Fruit fly (Drosophila melanogaster) whole organism, embryonic: ENCODE measurements around the gene CG44355.

ENCODE experiments used
- ATbp ChIP-seq: fragments of 200-800 bp; sonication (Bioruptor generic); optimal IDR thresholded peaks from 2 replicates; lab custom pipeline; 2017; ENCODE audit warnings: missing biosample characterization, mild to moderate bottlenecking, missing genetic modification characterization, missing genetic modification reagents
- Bgb ChIP-seq: fragments of 200-800 bp; sonication (Bioruptor generic); IDR thresholded peaks from 2 replicates; pipeline ENCODE4 v1.3.6; 2022; ENCODE audit warnings: missing biosample characterization, missing genetic modification characterization; ENCODE audit not compliant: partially characterized antibody
- Bteb2 ChIP-seq: fragments of 200-800 bp; sonication (Bioruptor generic); optimal IDR thresholded peaks from 2 replicates; lab custom pipeline; 2016; ENCODE audit warnings: missing biosample characterization, missing genetic modification characterization
- CG10147 ChIP-seq: fragments of 200-800 bp; sonication (Bioruptor generic); optimal IDR thresholded peaks from 2 replicates; lab custom pipeline; 2019; ENCODE audit warnings: missing biosample characterization, mild to moderate bottlenecking, missing genetic modification characterization, moderate library complexity
- CG10462 ChIP-seq: fragments of 200-800 bp; sonication (Bioruptor generic); optimal IDR thresholded peaks from 2 replicates; lab custom pipeline; 2016; ENCODE audit warnings: missing biosample characterization, missing genetic modification characterization
- CG11085 ChIP-seq: fragments of 200-800 bp; sonication (Bioruptor generic); IDR thresholded peaks from 2 replicates; pipeline ENCODE4 v1.3.6; 2022; ENCODE audit warnings: missing biosample characterization, missing genetic modification characterization
- CG14860 ChIP-seq: fragments of 200-800 bp; sonication (Bioruptor generic); IDR thresholded peaks from 3 replicates; pipeline ENCODE4 v1.3.6; 2022; ENCODE audit warnings: missing biosample characterization, missing genetic modification characterization; ENCODE audit not compliant: partially characterized antibody
- CG14965 ChIP-seq: fragments of 200-800 bp; sonication (Bioruptor generic); optimal IDR thresholded peaks from 2 replicates; lab custom pipeline; 2016; ENCODE audit warnings: missing biosample characterization, missing genetic modification characterization, borderline replicate concordance
- CG15479 ChIP-seq: fragments of 200-800 bp; sonication (Bioruptor generic); optimal IDR thresholded peaks from 3 replicates; lab custom pipeline; 2019; ENCODE audit warnings: missing biosample characterization, mild to moderate bottlenecking, missing genetic modification characterization, moderate library complexity
- CG1603 ChIP-seq: fragments of 200-800 bp; sonication (Bioruptor generic); optimal IDR thresholded peaks from 2 replicates; lab custom pipeline; 2019; ENCODE audit warnings: missing biosample characterization, mild to moderate bottlenecking, missing genetic modification characterization, moderate library complexity
- CG16813 ChIP-seq: fragments of 200-800 bp; sonication (Bioruptor generic); IDR thresholded peaks from 3 replicates; pipeline ENCODE4 v1.3.6; 2022; ENCODE audit warnings: missing biosample characterization, missing genetic modification characterization; ENCODE audit not compliant: partially characterized antibody
- CG16863 ChIP-seq: fragments of 200-800 bp; sonication (Bioruptor generic); optimal IDR thresholded peaks from 3 replicates; lab custom pipeline; 2016; ENCODE audit warnings: missing biosample characterization, missing genetic modification characterization
- CG32532 ChIP-seq: fragments of 200-800 bp; sonication (Bioruptor generic); IDR thresholded peaks from 2 replicates; pipeline ENCODE4 v1.3.6; 2022; ENCODE audit warnings: missing biosample characterization, missing genetic modification characterization
- CG6254 ChIP-seq: fragments of 200-800 bp; sonication (Bioruptor generic); optimal IDR thresholded peaks from 3 replicates; lab custom pipeline; 2017; ENCODE audit warnings: mild to moderate bottlenecking, missing biosample characterization, missing genetic modification reagents, missing genetic modification characterization
- CG6689 ChIP-seq: fragments of 200-800 bp; sonication (Bioruptor generic); IDR thresholded peaks from 2 replicates; pipeline ENCODE4 v1.3.6; 2022; ENCODE audit warnings: missing biosample characterization, missing genetic modification characterization
- CG7745 ChIP-seq: fragments of 200-800 bp; sonication (Bioruptor generic); optimal IDR thresholded peaks from 2 replicates; lab custom pipeline; 2018; ENCODE audit warnings: missing biosample characterization, mild to moderate bottlenecking, missing genetic modification characterization, moderate library complexity
- CG7928 ChIP-seq: fragments of 200-800 bp; sonication (Bioruptor generic); optimal IDR thresholded peaks from 2 replicates; lab custom pipeline; 2017; ENCODE audit warnings: missing biosample characterization, mild to moderate bottlenecking, missing genetic modification characterization
- CG9797 ChIP-seq: fragments of 200-800 bp; sonication (Bioruptor generic); optimal IDR thresholded peaks from 3 replicates; lab custom pipeline; 2018; ENCODE audit warnings: missing biosample characterization, mild to moderate bottlenecking, missing genetic modification characterization
- CG9817 ChIP-seq: fragments of 200-800 bp; sonication (Bioruptor generic); optimal IDR thresholded peaks from 2 replicates; lab custom pipeline; 2018; ENCODE audit warnings: missing biosample characterization, mild to moderate bottlenecking, missing genetic modification characterization, moderate library complexity
- Dek ChIP-seq: fragments of 200-800 bp; sonication (Bioruptor generic); optimal IDR thresholded peaks from 3 replicates; lab custom pipeline; 2019; ENCODE audit warnings: missing biosample characterization, mild to moderate bottlenecking, missing genetic modification characterization, moderate library complexity
- Dip3 ChIP-seq: fragments of 200-800 bp; sonication (Bioruptor generic); optimal IDR thresholded peaks from 3 replicates; lab custom pipeline; 2016; ENCODE audit warnings: missing biosample characterization, missing genetic modification characterization
- Doc3 ChIP-seq: fragments of 200-800 bp; sonication (Bioruptor generic); IDR thresholded peaks from 3 replicates; pipeline ENCODE4 v1.3.6; 2022; ENCODE audit warnings: missing biosample characterization, missing genetic modification characterization; ENCODE audit not compliant: partially characterized antibody
- Dref ChIP-seq: fragments of 200-800 bp; sonication (Bioruptor generic); IDR thresholded peaks from 2 replicates; pipeline ENCODE4 v1.3.6; 2022; ENCODE audit warnings: missing biosample characterization, missing genetic modification characterization
- Hr51 ChIP-seq, 2 experiments: fragments of 200-800 bp; sonication (Bioruptor generic); optimal IDR thresholded peaks; 2 replicates in 1 of 2; 3 replicates in 1 of 2; lab custom pipeline; 2016 to 2018; ENCODE audit warnings: missing biosample characterization in 2 of 2, missing genetic modification characterization in 2 of 2, mild to moderate bottlenecking in 1 of 2, moderate library complexity in 1 of 2
- Hsf ChIP-seq: fragments of 200-800 bp; sonication (Bioruptor generic); optimal IDR thresholded peaks from 3 replicates; lab custom pipeline; 2016; ENCODE audit warnings: missing biosample characterization, missing genetic modification characterization
- NC2α ChIP-seq: fragments of 200-800 bp; sonication (Bioruptor generic); optimal IDR thresholded peaks from 2 replicates; lab custom pipeline; 2016; ENCODE audit warnings: missing biosample characterization, missing genetic modification characterization
- NC2β ChIP-seq: fragments of 200-800 bp; sonication (Bioruptor generic); optimal IDR thresholded peaks from 2 replicates; lab custom pipeline; 2016; ENCODE audit warnings: missing biosample characterization, missing genetic modification characterization
- NK7.1 ChIP-seq: fragments of 200-800 bp; sonication (Bioruptor generic); optimal IDR thresholded peaks from 3 replicates; lab custom pipeline; 2016; ENCODE audit warnings: missing biosample characterization, missing genetic modification characterization
- Rfx ChIP-seq: fragments of 200-800 bp; sonication (Bioruptor generic); IDR thresholded peaks from 2 replicates; pipeline ENCODE4 v1.3.6; 2022; ENCODE audit warnings: missing biosample characterization, missing genetic modification characterization
- Ssrp ChIP-seq: fragments of 200-800 bp; sonication (Bioruptor generic); optimal IDR thresholded peaks from 2 replicates; lab custom pipeline; 2018; ENCODE audit warnings: missing biosample characterization, mild to moderate bottlenecking, missing genetic modification characterization, moderate library complexity
- YL-1 ChIP-seq: fragments of 200-800 bp; sonication (Bioruptor generic); optimal IDR thresholded peaks from 3 replicates; lab custom pipeline; 2017; ENCODE audit warnings: missing biosample characterization, mild to moderate bottlenecking, missing genetic modification characterization
- bab2 ChIP-seq: fragments of 200-800 bp; sonication (Bioruptor generic); optimal IDR thresholded peaks from 2 replicates; lab custom pipeline; 2016; ENCODE audit warnings: missing biosample characterization, missing genetic modification characterization
- bbx ChIP-seq: fragments of 200-800 bp; sonication (Bioruptor generic); IDR thresholded peaks from 2 replicates; pipeline ENCODE4 v1.3.6; 2022; ENCODE audit warnings: missing biosample characterization, missing genetic modification characterization; ENCODE audit not compliant: partially characterized antibody
- bcd ChIP-seq: fragments of 200-800 bp; sonication (Bioruptor generic); optimal IDR thresholded peaks from 2 replicates; lab custom pipeline; 2017; ENCODE audit warnings: missing biosample characterization, mild to moderate bottlenecking, missing genetic modification characterization
- danr ChIP-seq: fragments of 200-800 bp; sonication (Bioruptor generic); IDR thresholded peaks from 2 replicates; pipeline ENCODE4 v1.3.6; 2022; ENCODE audit warnings: missing biosample characterization, missing genetic modification characterization
- hth ChIP-seq: fragments of >200 bp; optimal IDR thresholded peaks from 2 replicates; lab custom pipeline; 2017; ENCODE audit warnings: inconsistent platforms
- inv ChIP-seq: fragments of 200-800 bp; sonication (Bioruptor generic); IDR thresholded peaks from 2 replicates; pipeline ENCODE4 v1.3.6; 2022; ENCODE audit warnings: missing biosample characterization, missing genetic modification characterization; ENCODE audit not compliant: partially characterized antibody
- knrl ChIP-seq: fragments of 200-800 bp; sonication (Bioruptor generic); IDR thresholded peaks from 3 replicates; pipeline ENCODE4 v1.3.6; 2022; ENCODE audit warnings: missing biosample characterization, missing genetic modification characterization; ENCODE audit not compliant: partially characterized antibody
- lov ChIP-seq, 2 experiments: fragments of 200-800 bp in 1 of 2; fragments of >200 bp in 1 of 2; sonication (Bioruptor generic) in 1 of 2; IDR thresholded peaks in 1 of 2; optimal IDR thresholded peaks in 1 of 2; 2 replicates in 1 of 2; 3 replicates in 1 of 2; pipeline versions ENCODE4 v1.3.6 to Lab custom; 2017 to 2022; ENCODE audit warnings: missing biosample characterization in 1 of 2, missing genetic modification characterization in 1 of 2
- luna ChIP-seq: fragments of 200-800 bp; sonication (Bioruptor generic); optimal IDR thresholded peaks from 2 replicates; lab custom pipeline; 2016; ENCODE audit warnings: missing biosample characterization, missing genetic modification characterization
- pb ChIP-seq: fragments of 200-800 bp; sonication (Bioruptor generic); optimal IDR thresholded peaks from 3 replicates; lab custom pipeline; 2016; ENCODE audit warnings: missing biosample characterization, missing genetic modification characterization
- phol ChIP-seq: fragments of 200-800 bp; sonication (Bioruptor generic); optimal IDR thresholded peaks from 3 replicates; lab custom pipeline; 2018; ENCODE audit warnings: missing biosample characterization, mild to moderate bottlenecking, missing genetic modification characterization, moderate library complexity
- prd ChIP-seq, 3 experiments: fragments of >200 bp in 2 of 3; fragments of 200-800 bp in 1 of 3; sonication (Bioruptor generic) in 1 of 3; optimal IDR thresholded peaks in 2 of 3; IDR thresholded peaks in 1 of 3; 2 replicates in 2 of 3; 3 replicates in 1 of 3; pipeline versions ENCODE4 v1.3.6 to Lab custom; 2017 to 2022; ENCODE audit warnings: missing biosample characterization in 1 of 3, missing genetic modification characterization in 1 of 3
- tin ChIP-seq: fragments of 200-800 bp; sonication (Bioruptor generic); optimal IDR thresholded peaks from 3 replicates; lab custom pipeline; 2016; ENCODE audit warnings: missing biosample characterization, missing genetic modification characterization
- trem ChIP-seq: fragments of 200-800 bp; optimal IDR thresholded peaks from 3 replicates; lab custom pipeline; 2019; ENCODE audit warnings: missing biosample characterization, mild to moderate bottlenecking, missing genetic modification characterization, moderate library complexity
- unc-4 ChIP-seq: fragments of 200-800 bp; sonication (Bioruptor generic); IDR thresholded peaks from 2 replicates; pipeline ENCODE4 v1.3.6; 2022; ENCODE audit warnings: missing biosample characterization, missing genetic modification characterization; ENCODE audit not compliant: partially characterized antibody
- yki ChIP-seq: fragments of >200 bp; optimal IDR thresholded peaks from 3 replicates; lab custom pipeline; 2018
- zen2 ChIP-seq: fragments of 200-800 bp; sonication (Bioruptor generic); IDR thresholded peaks from 3 replicates; pipeline ENCODE4 v1.3.6; 2022; ENCODE audit warnings: missing biosample characterization, missing genetic modification characterization; ENCODE audit not compliant: partially characterized antibody

Gene CG44355

DNA sequence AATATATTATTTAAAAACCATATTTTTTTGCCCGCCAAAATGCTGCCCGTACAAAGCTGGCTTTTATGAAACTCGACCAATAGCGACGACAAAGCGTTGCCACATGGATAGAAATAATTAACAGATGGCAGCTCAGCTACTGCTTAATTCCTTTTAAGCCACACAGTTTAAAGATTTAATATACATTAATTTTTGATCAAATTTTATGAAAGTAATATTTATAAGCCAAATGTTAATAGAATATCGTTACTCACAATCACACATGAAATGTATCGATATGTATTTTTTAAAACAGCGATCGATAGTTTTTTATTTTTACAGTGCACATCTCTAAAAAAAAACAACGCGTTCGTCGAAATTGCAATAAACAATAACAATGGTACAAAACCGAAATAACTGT, 25.7 kb downstream of the CG44355 start, which contains the start of gene CG10418 (continued):
- TF ChIP-seq Rfx (GFP tag; lab: Robert Waterston, UW) (peak; percentile 34; the same call in 1 of the 2 replicates), CG15479 (GFP tag; lab: Kevin White, UChicago) (no peak), tin (GFP tag; lab: Kevin White, UChicago) (peak; percentile 39), knrl (peak; percentile 87), CG6254 (GFP tag; lab: Kevin White, UChicago) (no peak), Hsf (GFP tag; lab: Kevin White, UChicago) (peak; percentile 61), CG16863 (peak; percentile 14), CG14860 (GFP tag; lab: Robert Waterston, UW) (peak; percentile 80), NK7.1 (GFP tag; lab: Kevin White, UChicago) (no peak), danr (GFP tag; lab: Robert Waterston, UW) (no peak), Bteb2 (GFP tag; lab: Kevin White, UChicago) (peak; percentile 26), trem (peak; percentile 87), pb (no peak), luna (GFP tag; lab: Kevin White, UChicago) (no peak), CG14965 (GFP tag; lab: Kevin White, UChicago) (no peak), CG6689 (no peak), CG10147 (GFP tag; lab: Kevin White, UChicago) (peak; percentile 37), NC2α (GFP tag; lab: Kevin White, UChicago) (no peak), zen2 (GFP tag; lab: Robert Waterston, UW) (peak; percentile 46; the same call in 1 of the 3 replicates), Bgb (GFP tag; lab: Robert Waterston, UW) (peak; percentile 63), CG10462 (GFP tag; lab: Kevin White, UChicago) (peak; percentile 37), hth (lab: Kevin White, UChicago) (no peak), phol (tag; lab: Kevin White, UChicago) (peak; percentile 79), lov (optimal IDR thresholded peaks at IDR 0.05; lab: Kevin White, UChicago) (no peak), lov (GFP tag; IDR thresholded peaks at IDR 0.05; lab: Robert Waterston, UW) (0 out of 3 replicates have a peak, but pooled peaks have one; percentile 4), yki (lab: Kevin White, UChicago) (no peak), Dip3 (GFP tag; lab: Kevin White, UChicago) (peak; percentile 13), Ssrp (tag; lab: Kevin White, UChicago) (peak; percentile 50), Doc3 (GFP tag; lab: Robert Waterston, UW) (peak; percentile 78), bab2 (GFP tag; lab: Kevin White, UChicago) (peak; percentile 30), CG9817 (tag; lab: Kevin White, UChicago) (peak; percentile 33), YL-1 (GFP tag; lab: Kevin White, UChicago) (peak; percentile 2), CG7745 (tag; lab: Kevin White, UChicago) (no peak), CG11085 (GFP tag; lab: Robert Waterston, UW) (no peak), CG16813 (GFP tag; lab: Robert Waterston, UW) (peak; percentile 85), prd (optimal IDR thresholded peaks at IDR 0.05; lab: Kevin White, UChicago) (no peak), prd (GFP tag; IDR thresholded peaks at IDR 0.05; lab: Robert Waterston, UW) (peak; percentile 66; the same call in 2 of the 3 replicates), Dek (peak; percentile 1), Hr51 (GFP tag; optimal IDR thresholded peaks at IDR 0.05; lab: Kevin White, UChicago) (peak; percentile 24 to 29), NC2β (GFP tag; lab: Kevin White, UChicago) (peak; percentile 3), inv (GFP tag; lab: Robert Waterston, UW) (peak; percentile 77), CG1603 (tag; lab: Kevin White, UChicago) (peak; percentile 55), Dref (GFP tag; lab: Robert Waterston, UW) (peak; percentile 68), ATbp (no peak), CG7928 (GFP tag; lab: Kevin White, UChicago) (no peak), bcd (peak; percentile 21), bbx (GFP tag; lab: Robert Waterston, UW) (peak; percentile 62; the same call in 1 of the 2 replicates), CG9797 (peak; percentile 48), unc-4 (GFP tag; lab: Robert Waterston, UW) (peak; percentile 80), CG32532 (GFP tag; lab: Robert Waterston, UW) (peak; percentile 26; the same call in 1 of the 2 replicates)
